Worm (Caenorhabditis elegans) whole organism, midembryonic: ENCODE results near the gene F38B2.6.

Experiments
- T22C8.4 ChIP-seq: fragments of 200-800 bp; sonication (Bioruptor generic); IDR thresholded peaks from 2 replicates; pipeline ENCODE4 v1.3.6; 2022; ENCODE audit warnings: missing genetic modification characterization, missing compliant biosample characterization
- cog-1 ChIP-seq: sonication (generic microtip); optimal IDR thresholded peaks from 2 replicates; lab custom pipeline; 2016; ENCODE audit warnings: missing genetic modification characterization, missing compliant biosample characterization
- flt-1 ChIP-seq: fragments of 200-800 bp; sonication (Bioruptor generic); IDR thresholded peaks from 2 replicates; pipeline ENCODE4 v1.3.6; 2022; ENCODE audit warnings: missing genetic modification characterization, missing compliant biosample characterization
- klf-2 ChIP-seq: fragments of 200-800 bp; sonication (Bioruptor generic); conservative IDR thresholded peaks from 2 replicates; pipeline ENCODE4 v1.3.6; 2022; ENCODE audit warnings: missing genetic modification reagents, missing genetic modification characterization, missing compliant biosample characterization
- med-1 ChIP-seq: sonication (generic microtip); optimal IDR thresholded peaks from 2 replicates; lab custom pipeline; 2017; ENCODE audit warnings: missing genetic modification characterization, mild to moderate bottlenecking, missing compliant biosample characterization, antibody characterized with exemption, missing genetic modification reagents; ENCODE audit not compliant: insufficient read depth
- ref-1 ChIP-seq: fragments of 200-800 bp; sonication (Bioruptor generic); conservative IDR thresholded peaks from 2 replicates; pipeline ENCODE4 v1.3.6; 2022; ENCODE audit warnings: missing genetic modification reagents, missing genetic modification characterization, missing compliant biosample characterization
- tab-1 ChIP-seq: fragments of 200-800 bp; sonication (Bioruptor generic); IDR thresholded peaks from 2 replicates; pipeline ENCODE4 v1.3.6; 2022; ENCODE audit warnings: missing genetic modification characterization, missing compliant biosample characterization
- ztf-23 ChIP-seq: fragments of 200-800 bp; sonication (Bioruptor generic); IDR thresholded peaks from 2 replicates; pipeline ENCODE4 v1.3.6; 2022; ENCODE audit warnings: missing genetic modification reagents, missing genetic modification characterization, missing compliant biosample characterization
- ztf-29 ChIP-seq: fragments of 200-800 bp; sonication (Bioruptor generic); IDR thresholded peaks from 2 replicates; pipeline ENCODE4 v1.3.6; 2022; ENCODE audit warnings: missing genetic modification reagents, missing genetic modification characterization, missing compliant biosample characterization

The F38B2.6 gene

ce11 chrX:11270882-11271281 is 10.2 kb downstream of the F38B2.6 start, which contains the start of gene ifa-1:
ifa-1 (plus strand) TSS chrX:11271182.
- TF ChIP-seq cog-1 (tag; lab: Kevin White, UChicago) (no peak), ztf-23 (GFP tag; lab: Robert Waterston, UW) (no peak), flt-1 (GFP tag; lab: Robert Waterston, UW) (no peak), ztf-29 (GFP tag; lab: Robert Waterston, UW) (no peak), tab-1 (GFP tag; lab: Robert Waterston, UW) (no peak), med-1 (GFP tag; lab: Kevin White, UChicago) (no peak), T22C8.4 (no peak), ref-1 (GFP tag; lab: Robert Waterston, UW) (no peak), klf-2 (no peak)

DNA sequence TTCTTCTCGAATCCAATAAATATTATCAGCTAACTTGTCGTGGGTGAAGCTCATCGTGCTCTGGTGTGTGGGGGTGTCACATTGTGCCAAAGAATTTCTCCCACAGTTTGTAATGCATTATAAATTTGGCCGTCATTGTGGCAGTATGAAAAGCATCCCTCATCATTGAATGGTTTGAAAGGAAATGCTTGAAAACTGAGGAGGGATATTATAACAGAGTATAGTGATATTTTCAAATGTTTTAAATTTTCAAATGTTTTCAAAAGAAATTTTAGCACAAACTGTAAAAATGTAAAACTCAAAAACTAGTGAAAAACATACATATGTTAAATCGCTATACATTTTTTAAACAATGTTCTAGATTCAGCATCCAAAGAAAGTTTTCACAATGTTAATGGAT is 12.1 kb downstream of the F38B2.6 start, which contains the start of gene C03A3.3:
TSS of gene C03A3.3 (minus strand) at position 101 of the 400 bp plus-strand sequence.
- TF ChIP-seq ztf-23 (GFP tag; lab: Robert Waterston, UW): no peak

DNA sequence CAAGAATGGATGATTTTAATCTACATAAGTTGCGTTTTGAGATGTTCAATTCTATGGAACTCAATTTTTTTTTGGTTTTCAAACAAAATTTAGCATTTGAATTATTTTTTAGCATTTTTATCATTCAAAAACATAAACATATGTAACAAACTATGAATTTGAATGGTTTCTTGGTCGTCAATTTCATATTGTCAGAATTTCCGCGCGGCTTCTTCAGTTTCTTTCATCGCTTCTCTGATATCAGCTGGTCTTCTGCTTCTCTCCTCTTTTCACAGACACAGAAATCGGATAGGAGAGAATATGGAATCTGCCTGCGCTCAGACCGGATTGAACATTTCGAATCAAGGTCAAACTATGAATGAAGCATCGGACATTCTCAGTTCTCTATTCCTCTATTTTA is 14.3 kb downstream of the F38B2.6 start, which contains the start of gene C03A3.9:
TSS of gene C03A3.9 (plus strand) at position 301 of the 400 bp plus-strand sequence.
- TF ChIP-seq flt-1 (GFP tag; lab: Robert Waterston, UW) (no peak), T22C8.4 (no peak), ztf-23 (GFP tag; lab: Robert Waterston, UW) (no peak), cog-1 (tag; lab: Kevin White, UChicago) (no peak), ref-1 (GFP tag; lab: Robert Waterston, UW) (no peak), klf-2 (no peak), tab-1 (GFP tag; lab: Robert Waterston, UW) (no peak), med-1 (GFP tag; lab: Kevin White, UChicago) (no peak), ztf-29 (GFP tag; lab: Robert Waterston, UW) (no peak)

DNA sequence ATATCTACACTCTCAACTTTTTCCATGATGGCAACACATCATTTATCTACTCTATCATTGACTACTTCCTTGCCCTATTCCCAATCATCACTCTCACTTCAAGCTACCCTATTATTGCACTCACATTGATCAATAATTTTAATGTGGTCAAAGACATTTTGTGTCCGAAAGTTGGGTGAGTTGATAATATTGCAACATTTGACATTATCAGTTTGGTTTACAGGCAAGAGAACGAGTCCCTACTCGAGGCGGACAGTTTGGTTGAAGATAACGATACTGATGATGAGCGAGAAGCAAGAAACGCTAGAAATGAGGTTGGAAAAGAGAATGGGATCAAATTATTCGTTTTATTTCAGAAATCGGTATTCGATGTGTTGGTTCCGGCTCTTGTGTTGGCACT is 16.3 kb downstream of the F38B2.6 start:
- TF ChIP-seq med-1 (GFP tag; lab: Kevin White, UChicago) (no peak), cog-1 (tag; lab: Kevin White, UChicago) (no peak), ref-1 (GFP tag; lab: Robert Waterston, UW) (no peak), ztf-23 (GFP tag; lab: Robert Waterston, UW) (no peak), T22C8.4 (no peak), ztf-29 (GFP tag; lab: Robert Waterston, UW) (no peak), klf-2 (no peak), flt-1 (GFP tag; lab: Robert Waterston, UW) (no peak), tab-1 (GFP tag; lab: Robert Waterston, UW) (no peak)

- TF ChIP-seq med-1 (GFP tag; lab: Kevin White, UChicago): no peak
- peak; percentile 70 for TF ChIP-seq ztf-23 (GFP tag; lab: Robert Waterston, UW)
- peak; percentile 70; the same call in 1 of the 2 replicates for TF ChIP-seq flt-1 (GFP tag; lab: Robert Waterston, UW)
- peak; percentile 29 for TF ChIP-seq cog-1 (tag; lab: Kevin White, UChicago)
- no peak for TF ChIP-seq ref-1 (GFP tag; lab: Robert Waterston, UW)
- TF ChIP-seq tab-1 (GFP tag; lab: Robert Waterston, UW): no peak
- TF ChIP-seq klf-2: no peak
- TF ChIP-seq T22C8.4: no peak
Observed at ce11 chrX:11262319-11263074, 18.6 kb downstream of the F38B2.6 start, which contains the start of gene C03A3.2. C03A3.2 (plus strand) TSS chrX:11262848.

DNA sequence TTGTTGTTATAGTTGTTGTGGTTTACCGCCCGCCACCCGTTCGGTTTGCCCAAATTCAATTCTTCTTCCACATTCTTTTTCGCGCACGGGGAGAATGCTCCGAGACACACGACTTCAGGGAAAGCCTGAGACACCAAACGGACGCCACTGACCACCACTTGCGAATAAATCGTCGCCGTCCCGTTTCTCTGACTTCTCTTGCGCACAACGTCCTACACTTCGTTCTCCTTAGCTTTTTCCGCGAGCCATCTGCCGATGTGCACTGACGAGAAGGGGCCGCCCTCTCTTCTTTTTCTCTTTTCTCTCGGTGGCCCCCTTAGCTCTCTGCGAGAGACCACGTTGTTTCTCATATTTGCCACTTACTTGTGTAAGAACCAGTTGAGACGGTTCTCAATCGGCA is 24.0 kb downstream of the F38B2.6 start, which contains the start of gene C03A3.1:
TSS of gene C03A3.1 (plus strand) at position 291 of the 400 bp plus-strand sequence.
- TF ChIP-seq klf-2: no peak

DNA sequence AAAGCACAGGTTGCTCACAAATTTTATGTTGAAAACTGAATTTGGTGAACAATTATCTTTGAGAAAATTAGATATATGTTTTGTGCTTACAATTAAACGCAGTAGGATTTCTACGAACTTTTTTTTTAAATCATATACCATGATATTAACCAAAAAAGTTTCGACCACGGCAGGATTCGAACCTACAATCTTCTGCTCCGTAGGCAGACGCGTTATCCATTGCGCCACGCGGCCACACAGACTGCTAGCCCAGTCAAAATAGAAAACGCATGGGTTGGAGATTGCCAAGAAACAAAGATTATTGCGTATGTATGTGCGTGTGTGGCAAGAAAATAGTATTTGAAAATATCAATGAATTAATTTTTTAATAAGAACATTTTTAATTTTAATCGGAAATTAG is 28.6 kb downstream of the F38B2.6 start:
- TF ChIP-seq T22C8.4 (peak; percentile 27; the same call in 1 of the 2 replicates), flt-1 (GFP tag; lab: Robert Waterston, UW) (peak; percentile 89), ztf-23 (GFP tag; lab: Robert Waterston, UW) (peak; percentile 80), tab-1 (GFP tag; lab: Robert Waterston, UW) (peak; percentile 73; the same call in 1 of the 2 replicates), ref-1 (GFP tag; lab: Robert Waterston, UW) (peak; percentile 70), cog-1 (tag; lab: Kevin White, UChicago) (peak; percentile 45), med-1 (GFP tag; lab: Kevin White, UChicago) (peak; percentile 23), klf-2 (peak; percentile 44; the same call in 1 of the 2 replicates), ztf-29 (GFP tag; lab: Robert Waterston, UW) (0 out of 2 replicates have a peak, but pooled peaks have one; percentile 45)

DNA sequence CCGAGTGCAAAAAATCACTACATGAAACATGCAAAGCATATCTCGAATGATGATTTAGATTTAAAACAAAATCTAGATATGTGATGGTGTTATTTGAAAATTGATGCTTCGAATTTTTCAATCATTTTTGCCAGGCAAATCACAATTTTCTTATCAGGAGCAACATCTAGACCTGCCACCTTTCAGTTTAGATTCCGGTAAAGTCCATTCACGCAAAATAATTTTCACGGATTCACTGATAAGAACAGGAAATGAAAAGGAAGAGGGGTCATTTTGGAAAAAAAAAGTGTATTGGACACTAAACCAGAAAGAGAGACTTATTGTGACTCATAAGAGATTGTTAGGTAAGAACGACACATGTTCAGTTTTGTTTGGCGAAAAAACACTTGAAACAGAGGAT is 29.1 kb downstream of the F38B2.6 start:
- no peak for TF ChIP-seq med-1 (GFP tag; lab: Kevin White, UChicago)
- no peak for TF ChIP-seq ztf-23 (GFP tag; lab: Robert Waterston, UW)
- no peak for TF ChIP-seq klf-2
- TF ChIP-seq T22C8.4: no peak
- no peak for TF ChIP-seq ref-1 (GFP tag; lab: Robert Waterston, UW)
- TF ChIP-seq cog-1 (tag; lab: Kevin White, UChicago): no peak
- TF ChIP-seq flt-1 (GFP tag; lab: Robert Waterston, UW): no peak
- TF ChIP-seq tab-1 (GFP tag; lab: Robert Waterston, UW): no peak
- TF ChIP-seq ztf-29 (GFP tag; lab: Robert Waterston, UW): no peak

DNA sequence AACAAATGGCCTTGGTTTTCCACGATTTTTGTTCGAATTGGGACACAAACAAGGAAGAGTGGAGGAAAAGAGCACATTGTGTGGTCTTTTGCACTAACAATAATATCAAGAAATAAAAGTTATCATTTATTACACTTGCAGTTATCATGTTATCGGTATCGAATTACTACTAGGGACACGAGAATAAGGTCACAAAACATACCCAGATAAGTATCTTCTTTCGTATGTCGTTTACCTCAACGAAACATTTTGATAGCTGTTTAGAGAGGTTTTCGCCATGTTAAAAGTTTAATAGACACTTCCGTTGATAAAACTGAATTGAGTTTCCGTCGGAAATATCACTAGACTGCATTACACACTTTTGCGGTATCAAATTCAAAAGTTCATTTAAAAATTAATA is 30.1 kb downstream of the F38B2.6 start:
- TF ChIP-seq ref-1 (GFP tag; lab: Robert Waterston, UW) (no peak), cog-1 (tag; lab: Kevin White, UChicago) (no peak), ztf-23 (GFP tag; lab: Robert Waterston, UW) (no peak), ztf-29 (GFP tag; lab: Robert Waterston, UW) (no peak), med-1 (GFP tag; lab: Kevin White, UChicago) (no peak), klf-2 (no peak), tab-1 (GFP tag; lab: Robert Waterston, UW) (no peak), T22C8.4 (no peak), flt-1 (GFP tag; lab: Robert Waterston, UW) (no peak)
